Worm (Caenorhabditis elegans) whole organism, L3 larva: Measurements from ENCODE around the gene K08D8.1.

Source experiments
- elt-1 ChIP-seq: fragments of 150-350 bp; optimal IDR thresholded peaks from 2 replicates; lab custom pipeline; 2014; ENCODE audit warnings: missing biosample characterization, missing genetic modification characterization
- fkh-10 ChIP-seq: sonication (generic microtip); optimal IDR thresholded peaks from 2 replicates; lab custom pipeline; 2017; ENCODE audit warnings: missing biosample characterization, missing genetic modification reagents, missing genetic modification characterization

ce11 chrIV:12918256-12918655, 26.0 kb downstream of the K08D8.1 start, which contains the start of gene C32H11.3:
- TF ChIP-seq elt-1: no peak
- no peak for TF ChIP-seq fkh-10
